Fruit fly (Drosophila melanogaster) whole organism, prepupa: ENCODE data around the gene CG13482.

Experiments
- CG10631 ChIP-seq: fragments of 200-800 bp; sonication (Bioruptor generic); optimal IDR thresholded peaks from 2 replicates; lab custom pipeline; 2016; ENCODE audit warnings: missing biosample characterization, missing genetic modification characterization
- CG11762 ChIP-seq: fragments of 200-800 bp; sonication (Bioruptor generic); optimal IDR thresholded peaks from 3 replicates; lab custom pipeline; 2016; ENCODE audit warnings: missing biosample characterization, missing genetic modification characterization; ENCODE audit not compliant: insufficient read depth
- CG34406 ChIP-seq: fragments of 200-800 bp; sonication (Bioruptor generic); optimal IDR thresholded peaks from 3 replicates; lab custom pipeline; 2016; ENCODE audit warnings: missing biosample characterization, missing genetic modification characterization
- CG6163 ChIP-seq: fragments of 200-800 bp; sonication (Bioruptor generic); IDR thresholded peaks from 3 replicates; pipeline ENCODE4 v1.3.6; 2022; ENCODE audit warnings: missing biosample characterization, missing genetic modification characterization
- CG6792 ChIP-seq: fragments of 200-800 bp; sonication (Bioruptor generic); optimal IDR thresholded peaks from 3 replicates; lab custom pipeline; 2016; ENCODE audit warnings: missing biosample characterization, missing genetic modification characterization
- CG6808 ChIP-seq: fragments of 200-800 bp; sonication (Bioruptor generic); optimal IDR thresholded peaks from 3 replicates; lab custom pipeline; 2017; ENCODE audit warnings: missing biosample characterization, missing genetic modification characterization, mild to moderate bottlenecking, moderate library complexity, missing genetic modification reagents
- CG7368 ChIP-seq: fragments of 200-800 bp; sonication (Bioruptor generic); optimal IDR thresholded peaks from 3 replicates; lab custom pipeline; 2016; ENCODE audit warnings: missing biosample characterization, missing genetic modification characterization
- CG8319 ChIP-seq: fragments of 200-800 bp; sonication (Bioruptor generic); optimal IDR thresholded peaks from 3 replicates; lab custom pipeline; 2016; ENCODE audit warnings: missing biosample characterization, missing genetic modification characterization
- CG8632 ChIP-seq: fragments of 200-800 bp; sonication (Bioruptor generic); optimal IDR thresholded peaks from 3 replicates; lab custom pipeline; 2016; ENCODE audit warnings: missing biosample characterization, missing genetic modification characterization
- CG9139 ChIP-seq: fragments of 200-800 bp; sonication (Bioruptor generic); optimal IDR thresholded peaks from 3 replicates; lab custom pipeline; 2017; ENCODE audit warnings: missing biosample characterization, mild to moderate bottlenecking, missing genetic modification characterization
- Eip78C ChIP-seq: fragments of 200-800 bp; sonication (Bioruptor generic); peaks from one replicate; lab custom pipeline; 2016; ENCODE audit warnings: missing biosample characterization, missing genetic modification characterization
- Eip93F ChIP-seq: fragments of 200-800 bp; sonication (Bioruptor generic); optimal IDR thresholded peaks from 2 replicates; lab custom pipeline; 2016; ENCODE audit warnings: missing biosample characterization, mild to moderate bottlenecking, missing genetic modification characterization
- Ets21C ChIP-seq: fragments of 200-800 bp; sonication (Bioruptor generic); optimal IDR thresholded peaks from 3 replicates; lab custom pipeline; 2016; ENCODE audit warnings: missing biosample characterization, missing genetic modification characterization
- Gug ChIP-seq: fragments of 200-800 bp; sonication (Bioruptor generic); IDR thresholded peaks from 2 replicates; pipeline ENCODE4 v1.3.6; 2022; ENCODE audit warnings: missing biosample characterization, missing genetic modification characterization
- Sox14 ChIP-seq: fragments of 200-800 bp; sonication (Bioruptor generic); optimal IDR thresholded peaks from 3 replicates; lab custom pipeline; 2016; ENCODE audit warnings: missing biosample characterization, missing genetic modification characterization
- Sox15 ChIP-seq: fragments of 200-800 bp; sonication (Bioruptor generic); optimal IDR thresholded peaks from 3 replicates; lab custom pipeline; 2016; ENCODE audit warnings: missing biosample characterization, missing genetic modification characterization
- achi ChIP-seq: fragments of 200-800 bp; sonication (Bioruptor generic); optimal IDR thresholded peaks from 3 replicates; lab custom pipeline; 2016; ENCODE audit warnings: missing biosample characterization, missing genetic modification characterization
- acj6 ChIP-seq: fragments of 200-800 bp; sonication (Bioruptor generic); optimal IDR thresholded peaks from 3 replicates; lab custom pipeline; 2016; ENCODE audit warnings: missing biosample characterization, missing genetic modification characterization
- dsx ChIP-seq: fragments of 200-800 bp; optimal IDR thresholded peaks from 3 replicates; lab custom pipeline; 2019; ENCODE audit warnings: missing biosample characterization, mild to moderate bottlenecking, missing genetic modification characterization, moderate library complexity; ENCODE audit not compliant: poor library complexity, severe bottlenecking
- fd85E ChIP-seq: fragments of 200-800 bp; sonication (Bioruptor generic); optimal IDR thresholded peaks from 3 replicates; lab custom pipeline; 2016; ENCODE audit warnings: missing biosample characterization, missing genetic modification characterization
- lz ChIP-seq: fragments of 200-800 bp; sonication (Bioruptor generic); optimal IDR thresholded peaks from 3 replicates; lab custom pipeline; 2016; ENCODE audit warnings: missing biosample characterization, missing genetic modification characterization
- salr ChIP-seq, 2 experiments: fragments of 200-800 bp; sonication (Bioruptor generic); optimal IDR thresholded peaks; 3 replicates each; lab custom pipeline; 2016 to 2018; ENCODE audit warnings: missing biosample characterization in 2 of 2, missing genetic modification characterization in 2 of 2, mild to moderate bottlenecking in 1 of 2

The CG13482 gene

DNA sequence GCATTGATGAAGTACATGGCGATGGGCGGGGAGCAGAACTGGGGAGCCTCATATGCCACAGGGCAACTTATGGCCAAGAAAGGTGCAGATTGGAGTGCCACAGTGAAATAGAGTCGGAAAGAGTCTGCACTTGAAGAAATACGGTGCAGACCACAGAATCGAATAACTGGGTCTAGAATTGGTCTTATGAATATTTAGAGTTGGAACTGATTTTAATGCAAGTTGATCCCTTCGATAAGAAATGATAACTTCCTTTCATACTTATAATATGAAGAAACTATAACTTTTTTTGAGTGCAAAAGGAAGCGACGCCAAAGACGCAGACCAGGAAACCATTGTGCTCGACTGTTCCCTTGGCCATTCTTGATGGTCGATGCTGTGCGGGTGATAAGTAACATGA lies 45.4 kb downstream of the CG13482 start (continued):
- TF ChIP-seq CG6792 (peak; percentile 69), achi (peak; percentile 80), CG10631 (GFP tag; lab: Kevin White, UChicago) (peak; percentile 83), Eip93F (GFP tag; lab: Kevin White, UChicago) (no peak), CG9139 (GFP tag; lab: Kevin White, UChicago) (peak; percentile 80), CG8319 (peak; percentile 16), acj6 (GFP tag; lab: Kevin White, UChicago) (peak; percentile 77), Eip78C (GFP tag; lab: Kevin White, UChicago) (peak; percentile 93), CG34406 (GFP tag; lab: Kevin White, UChicago) (peak; percentile 55), CG7368 (GFP tag; lab: Kevin White, UChicago) (peak; percentile 51), salr (GFP tag; optimal IDR thresholded peaks at IDR 0.05; lab: Kevin White, UChicago) (peak; percentile 68 to 79), Ets21C (GFP tag; lab: Kevin White, UChicago) (peak; percentile 45), CG6808 (GFP tag; lab: Kevin White, UChicago) (peak; percentile 84), CG11762 (GFP tag; lab: Kevin White, UChicago) (peak; percentile 10), Gug (GFP tag; lab: Robert Waterston, UW) (peak; percentile 40), Sox15 (GFP tag; lab: Kevin White, UChicago) (peak; percentile 50), lz (GFP tag; lab: Kevin White, UChicago) (peak; percentile 65), fd85E (GFP tag; lab: Kevin White, UChicago) (no peak), Sox14 (GFP tag; lab: Kevin White, UChicago) (peak; percentile 84), CG6163 (GFP tag; lab: Robert Waterston, UW) (peak; percentile 91)

DNA sequence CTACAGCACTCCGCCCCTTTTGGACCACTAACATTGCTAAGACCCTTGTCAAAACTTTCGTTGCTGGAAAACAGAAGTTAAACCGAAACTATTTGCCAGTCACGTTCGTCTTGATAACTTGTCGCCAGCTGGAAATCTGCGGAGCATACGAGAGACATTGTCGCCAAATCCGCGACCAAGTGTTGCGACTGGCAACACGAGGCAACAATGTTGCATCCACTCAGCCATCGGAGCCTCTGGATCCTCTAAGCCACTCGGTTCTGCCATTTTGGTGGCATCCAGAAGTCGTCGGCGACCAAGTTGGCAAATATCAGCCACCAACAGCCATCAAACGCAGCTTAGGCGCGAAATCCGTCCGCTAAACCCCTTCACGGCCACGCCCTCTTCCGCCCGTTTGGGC lies 46.7 kb downstream of the CG13482 start:
- TF ChIP-seq CG8632 (GFP tag; lab: Kevin White, UChicago), result no peak
- TF ChIP-seq dsx (GFP tag; lab: Kevin White, UChicago), result peak; percentile 90
- TF ChIP-seq, all 60 proteins: peak for 1
